Fruit fly (Drosophila melanogaster) whole organism, embryonic: Measurements from ENCODE around the gene CG34282.

Experiments used
- Adf1 ChIP-seq: fragments of 200-800 bp; sonication (Bioruptor generic); IDR thresholded peaks from 2 replicates; pipeline ENCODE4 v1.3.6; 2022; ENCODE audit warnings: missing biosample characterization, missing genetic modification characterization
- Bdp1 ChIP-seq: fragments of 200-800 bp; sonication (Bioruptor generic); optimal IDR thresholded peaks from 3 replicates; lab custom pipeline; 2016; ENCODE audit warnings: missing biosample characterization, missing genetic modification characterization
- Bteb2 ChIP-seq: fragments of 200-800 bp; sonication (Bioruptor generic); optimal IDR thresholded peaks from 2 replicates; lab custom pipeline; 2016; ENCODE audit warnings: missing biosample characterization, missing genetic modification characterization
- CG10209 ChIP-seq: fragments of 200-800 bp; sonication (Bioruptor generic); optimal IDR thresholded peaks from 3 replicates; lab custom pipeline; 2017; ENCODE audit warnings: missing biosample characterization, mild to moderate bottlenecking, missing genetic modification characterization, missing genetic modification reagents
- CG10267 ChIP-seq: fragments of 200-800 bp; sonication (Bioruptor generic); optimal IDR thresholded peaks from 2 replicates; lab custom pipeline; 2018; ENCODE audit warnings: missing biosample characterization, mild to moderate bottlenecking, missing genetic modification characterization, moderate library complexity
- CG10274 ChIP-seq: fragments of 200-800 bp; sonication (Bioruptor generic); optimal IDR thresholded peaks from 3 replicates; lab custom pipeline; 2017; ENCODE audit warnings: missing biosample characterization, mild to moderate bottlenecking, missing genetic modification characterization
- CG10959 ChIP-seq: fragments of 200-800 bp; sonication (Bioruptor generic); IDR thresholded peaks from 2 replicates; pipeline ENCODE4 v1.3.6; 2022; ENCODE audit warnings: missing biosample characterization, missing genetic modification characterization
- CG13624 ChIP-seq: fragments of 200-800 bp; sonication (Bioruptor generic); optimal IDR thresholded peaks from 2 replicates; lab custom pipeline; 2016; ENCODE audit warnings: missing biosample characterization, missing genetic modification characterization
- CG16863 ChIP-seq: fragments of 200-800 bp; sonication (Bioruptor generic); optimal IDR thresholded peaks from 3 replicates; lab custom pipeline; 2016; ENCODE audit warnings: missing biosample characterization, missing genetic modification characterization
- CG17359 ChIP-seq: fragments of 200-800 bp; sonication (Bioruptor generic); optimal IDR thresholded peaks from 3 replicates; lab custom pipeline; 2018; ENCODE audit warnings: missing biosample characterization, mild to moderate bottlenecking, missing genetic modification characterization, moderate library complexity
- CG1792 ChIP-seq: fragments of 200-800 bp; sonication (Bioruptor generic); optimal IDR thresholded peaks from 2 replicates; lab custom pipeline; 2016; ENCODE audit warnings: missing biosample characterization, missing genetic modification characterization
- CG18619 ChIP-seq: fragments of 200-800 bp; sonication (Bioruptor generic); optimal IDR thresholded peaks from 3 replicates; lab custom pipeline; 2017; ENCODE audit warnings: missing biosample characterization, mild to moderate bottlenecking, missing genetic modification characterization
- CG3065 ChIP-seq: fragments of 200-800 bp; sonication (Bioruptor generic); optimal IDR thresholded peaks from 2 replicates; lab custom pipeline; 2016; ENCODE audit warnings: missing biosample characterization, missing genetic modification characterization
- CG31388 ChIP-seq: fragments of 200-800 bp; sonication (Bioruptor generic); optimal IDR thresholded peaks from 2 replicates; lab custom pipeline; 2016; ENCODE audit warnings: missing biosample characterization, missing genetic modification characterization
- CG33213 ChIP-seq: fragments of 200-800 bp; sonication (Bioruptor generic); optimal IDR thresholded peaks from 3 replicates; lab custom pipeline; 2016; ENCODE audit warnings: missing biosample characterization, missing genetic modification characterization
- CG42726 ChIP-seq: fragments of 200-800 bp; sonication (Bioruptor generic); IDR thresholded peaks from 2 replicates; pipeline ENCODE4 v1.3.6; 2022; ENCODE audit warnings: missing biosample characterization, missing genetic modification characterization; ENCODE audit not compliant: partially characterized antibody
- CG4360 ChIP-seq: fragments of 200-800 bp; sonication (Bioruptor generic); IDR thresholded peaks from 2 replicates; pipeline ENCODE4 v1.3.6; 2022; ENCODE audit warnings: missing biosample characterization, missing genetic modification characterization
- CG4617 ChIP-seq: fragments of 200-800 bp; sonication (Bioruptor generic); optimal IDR thresholded peaks from 3 replicates; lab custom pipeline; 2016; ENCODE audit warnings: missing biosample characterization, missing genetic modification characterization, borderline replicate concordance
- CG4820 ChIP-seq: fragments of 200-800 bp; sonication (Bioruptor generic); optimal IDR thresholded peaks from 3 replicates; lab custom pipeline; 2016; ENCODE audit warnings: missing biosample characterization, missing genetic modification characterization
- CG6175 ChIP-seq: fragments of 200-800 bp; sonication (Bioruptor generic); IDR thresholded peaks from 3 replicates; pipeline ENCODE4 v1.3.6; 2022; ENCODE audit warnings: missing biosample characterization, missing genetic modification characterization
- CG7372 ChIP-seq: fragments of 200-800 bp; sonication (Bioruptor generic); IDR thresholded peaks from 2 replicates; pipeline ENCODE4 v1.3.6; 2022; ENCODE audit warnings: missing biosample characterization, missing genetic modification characterization
- CG7928 ChIP-seq: fragments of 200-800 bp; sonication (Bioruptor generic); optimal IDR thresholded peaks from 2 replicates; lab custom pipeline; 2017; ENCODE audit warnings: missing biosample characterization, mild to moderate bottlenecking, missing genetic modification characterization
- Dp ChIP-seq: fragments of 200-800 bp; sonication (Bioruptor generic); optimal IDR thresholded peaks from 2 replicates; lab custom pipeline; 2018; ENCODE audit warnings: missing biosample characterization, mild to moderate bottlenecking, missing genetic modification characterization, moderate library complexity
- Dref ChIP-seq: fragments of 200-800 bp; sonication (Bioruptor generic); IDR thresholded peaks from 2 replicates; pipeline ENCODE4 v1.3.6; 2022; ENCODE audit warnings: missing biosample characterization, missing genetic modification characterization
- GATAe ChIP-seq: fragments of 200-800 bp; sonication (Bioruptor generic); conservative IDR thresholded peaks from 2 replicates; pipeline ENCODE4 v1.3.6; 2022; ENCODE audit warnings: missing biosample characterization, missing genetic modification characterization
- Gug ChIP-seq: fragments of 200-800 bp; sonication (Bioruptor generic); IDR thresholded peaks from 4 replicates; pipeline ENCODE4 v1.3.6; 2022; ENCODE audit warnings: missing biosample characterization, missing genetic modification characterization
- HHEX ChIP-seq: fragments of 200-800 bp; sonication (Bioruptor generic); optimal IDR thresholded peaks from 3 replicates; lab custom pipeline; 2017; ENCODE audit warnings: missing biosample characterization, mild to moderate bottlenecking, missing genetic modification characterization, missing genetic modification reagents
- Hmx ChIP-seq: fragments of 200-800 bp; sonication (Bioruptor generic); optimal IDR thresholded peaks from 2 replicates; lab custom pipeline; 2016; ENCODE audit warnings: missing biosample characterization, missing genetic modification characterization
- Jarid2 ChIP-seq: fragments of 200-800 bp; sonication (Bioruptor generic); optimal IDR thresholded peaks from 3 replicates; lab custom pipeline; 2017; ENCODE audit warnings: mild to moderate bottlenecking, missing biosample characterization, missing genetic modification reagents, missing genetic modification characterization
- MESR4 ChIP-seq: fragments of 200-800 bp; sonication (Bioruptor generic); optimal IDR thresholded peaks from 2 replicates; lab custom pipeline; 2018; ENCODE audit warnings: missing biosample characterization, mild to moderate bottlenecking, missing genetic modification characterization, moderate library complexity
- NK7.1 ChIP-seq: fragments of 200-800 bp; sonication (Bioruptor generic); optimal IDR thresholded peaks from 3 replicates; lab custom pipeline; 2016; ENCODE audit warnings: missing biosample characterization, missing genetic modification characterization
- Six4 ChIP-seq: fragments of 200-800 bp; sonication (Bioruptor generic); optimal IDR thresholded peaks from 2 replicates; lab custom pipeline; 2016; ENCODE audit warnings: missing biosample characterization, missing genetic modification characterization
- Xbp1 ChIP-seq: fragments of 200-800 bp; sonication (Bioruptor generic); optimal IDR thresholded peaks from 3 replicates; lab custom pipeline; 2016; ENCODE audit warnings: missing biosample characterization, mild to moderate bottlenecking, missing genetic modification characterization
- ci ChIP-seq: fragments of 200-800 bp; sonication (Bioruptor generic); IDR thresholded peaks from 3 replicates; pipeline ENCODE4 v1.3.6; 2022; ENCODE audit warnings: missing biosample characterization, missing genetic modification characterization
- dimm ChIP-seq: fragments of 200-800 bp; sonication (Bioruptor generic); IDR thresholded peaks from 2 replicates; pipeline ENCODE4 v1.3.6; 2022; ENCODE audit warnings: missing biosample characterization, missing genetic modification characterization
- eyg ChIP-seq: fragments of 200-800 bp; sonication (Bioruptor generic); optimal IDR thresholded peaks from 3 replicates; lab custom pipeline; 2016; ENCODE audit warnings: missing biosample characterization, missing genetic modification characterization
- fd102C ChIP-seq: fragments of 200-800 bp; sonication (Bioruptor generic); optimal IDR thresholded peaks from 2 replicates; lab custom pipeline; 2018; ENCODE audit warnings: missing biosample characterization, mild to moderate bottlenecking, missing genetic modification characterization, moderate library complexity
- gro ChIP-seq: fragments of 200-800 bp; sonication (Bioruptor generic); optimal IDR thresholded peaks from 2 replicates; lab custom pipeline; 2016; ENCODE audit warnings: missing biosample characterization, missing genetic modification characterization
- ind ChIP-seq: fragments of 200-800 bp; sonication (Bioruptor generic); optimal IDR thresholded peaks from 3 replicates; lab custom pipeline; 2016; ENCODE audit warnings: missing biosample characterization, missing genetic modification characterization
- insv ChIP-seq, 2 experiments: fragments of 200-800 bp; sonication (Bioruptor generic); optimal IDR thresholded peaks; 3 replicates each; lab custom pipeline; 2016 to 2018; ENCODE audit warnings: missing biosample characterization in 2 of 2, missing genetic modification characterization in 2 of 2
- kay ChIP-seq: fragments of 200-800 bp; sonication (Bioruptor generic); optimal IDR thresholded peaks from 2 replicates; lab custom pipeline; 2016; ENCODE audit warnings: missing biosample characterization, missing genetic modification characterization
- knrl ChIP-seq: fragments of 200-800 bp; sonication (Bioruptor generic); IDR thresholded peaks from 3 replicates; pipeline ENCODE4 v1.3.6; 2022; ENCODE audit warnings: missing biosample characterization, missing genetic modification characterization; ENCODE audit not compliant: partially characterized antibody
- luna ChIP-seq: fragments of 200-800 bp; sonication (Bioruptor generic); optimal IDR thresholded peaks from 2 replicates; lab custom pipeline; 2016; ENCODE audit warnings: missing biosample characterization, missing genetic modification characterization
- scrt ChIP-seq: fragments of 200-800 bp; sonication (Bioruptor generic); optimal IDR thresholded peaks from 2 replicates; lab custom pipeline; 2018; ENCODE audit warnings: missing biosample characterization, mild to moderate bottlenecking, missing genetic modification characterization, moderate library complexity
- sd ChIP-seq: fragments of 200-800 bp; sonication (Bioruptor generic); optimal IDR thresholded peaks from 3 replicates; lab custom pipeline; 2018; ENCODE audit warnings: missing biosample characterization, mild to moderate bottlenecking, missing genetic modification characterization, moderate library complexity
- sens ChIP-seq: fragments of 200-800 bp; sonication (Bioruptor generic); peaks from one replicate; lab custom pipeline; 2016; ENCODE audit warnings: missing biosample characterization, missing genetic modification characterization
- sisA ChIP-seq: fragments of 200-800 bp; sonication (Bioruptor generic); IDR thresholded peaks from 2 replicates; pipeline ENCODE4 v1.3.6; 2022; ENCODE audit warnings: missing biosample characterization, missing genetic modification characterization
- slou ChIP-seq: fragments of 200-800 bp; sonication (Bioruptor generic); optimal IDR thresholded peaks from 3 replicates; lab custom pipeline; 2016; ENCODE audit warnings: missing biosample characterization, missing genetic modification characterization
- tio ChIP-seq: fragments of 200-800 bp; sonication (Bioruptor generic); optimal IDR thresholded peaks from 2 replicates; lab custom pipeline; 2017; ENCODE audit warnings: missing biosample characterization, missing genetic modification characterization, inconsistent platforms
- vvl ChIP-seq: fragments of 200-800 bp; sonication (Bioruptor generic); IDR thresholded peaks from 2 replicates; pipeline ENCODE4 v1.3.6; 2022; ENCODE audit warnings: missing biosample characterization, missing genetic modification characterization
- zfh2 ChIP-seq: fragments of 200-800 bp; sonication (Bioruptor generic); optimal IDR thresholded peaks from 2 replicates; lab custom pipeline; 2016; ENCODE audit warnings: missing biosample characterization, missing genetic modification characterization

CG34282 gene

dm6 chr3R:18658945-18659642 lies 36.0 kb upstream of the CG34282 start, which contains the start of the genes CG31224 and CstF64 (continued):
- TF ChIP-seq sisA (GFP tag; lab: Robert Waterston, UW), result peak; percentile 78
- TF ChIP-seq Dp, result peak; percentile 23
- TF ChIP-seq ind (GFP tag; lab: Kevin White, UChicago), result peak; percentile 88
- peak; percentile 90 for TF ChIP-seq vvl (GFP tag; lab: Robert Waterston, UW)
- 0 out of 2 replicates have a peak, but pooled peaks have one; percentile 51 for TF ChIP-seq GATAe (GFP tag; lab: Robert Waterston, UW)
- TF ChIP-seq Bteb2 (GFP tag; lab: Kevin White, UChicago), result peak; percentile 88
- TF ChIP-seq fd102C (GFP tag; lab: Kevin White, UChicago), result peak; percentile 15
- TF ChIP-seq MESR4 (GFP tag; lab: Kevin White, UChicago), result peak; percentile 93
- TF ChIP-seq CG42726 (GFP tag; lab: Robert Waterston, UW), result no peak
- TF ChIP-seq CG1792 (GFP tag; lab: Kevin White, UChicago), result peak; percentile 83
- peak; percentile 40 for TF ChIP-seq Dref
- TF ChIP-seq CG10267 (tag; lab: Kevin White, UChicago), result peak; percentile 97
- TF ChIP-seq CG7372 (GFP tag; lab: Robert Waterston, UW), result peak; percentile 73
- peak; percentile 81 for TF ChIP-seq Bdp1 (GFP tag; lab: Kevin White, UChicago)
- TF ChIP-seq Hmx (GFP tag; lab: Kevin White, UChicago), result peak; percentile 64
- peak; percentile 94 for TF ChIP-seq CG7928 (GFP tag; lab: Kevin White, UChicago)
- peak; percentile 83 for TF ChIP-seq CG16863 (GFP tag; lab: Kevin White, UChicago)
- TF ChIP-seq Adf1, result no peak
- TF ChIP-seq tio, result no peak
- peak; percentile 67 for TF ChIP-seq slou
- TF ChIP-seq CG10959 (GFP tag; lab: Robert Waterston, UW), result no peak
- no peak for TF ChIP-seq Jarid2 (GFP tag; lab: Kevin White, UChicago)
- peak; percentile 90 for TF ChIP-seq sd (tag; lab: Kevin White, UChicago)
- TF ChIP-seq CG4617 (GFP tag; lab: Kevin White, UChicago), result peak; percentile 90

DNA sequence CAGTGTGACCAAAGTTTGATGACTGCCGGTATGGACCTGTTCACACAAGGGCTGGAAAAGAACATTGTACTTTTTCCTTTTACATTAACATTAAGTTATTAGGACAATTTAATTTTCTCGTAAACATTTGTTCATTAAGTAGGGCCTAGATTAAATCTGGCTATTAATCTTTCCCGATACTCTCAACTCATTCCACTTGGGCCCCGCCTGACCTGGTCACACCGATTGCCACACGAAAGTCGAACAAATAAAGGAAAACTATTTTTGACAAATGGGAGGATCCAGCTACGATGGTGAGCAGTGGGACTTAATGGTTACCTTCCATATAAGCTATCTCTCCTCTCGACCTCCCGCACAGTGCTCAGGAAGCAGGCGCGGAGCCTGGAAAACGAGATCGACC lies 31.5 kb upstream of the CG34282 start, which contains the start of the genes Cpsf73 and Gos28:
Gene Cpsf73, minus strand, starts transcription at position 28 of the 400 bp plus-strand sequence.
Gene Gos28, plus strand, starts transcription at position 214 of the 400 bp plus-strand sequence.
- TF ChIP-seq CG13624 (GFP tag; lab: Kevin White, UChicago) (no peak), gro (GFP tag; lab: Kevin White, UChicago) (no peak), CG6175 (GFP tag; lab: Robert Waterston, UW) (no peak), eyg (GFP tag; lab: Kevin White, UChicago) (no peak), CG10209 (GFP tag; lab: Kevin White, UChicago) (no peak), knrl (GFP tag; lab: Robert Waterston, UW) (peak; percentile 61; the same call in 2 of the 3 replicates), CG3065 (no peak), CG10274 (GFP tag; lab: Kevin White, UChicago) (no peak), dimm (GFP tag; lab: Robert Waterston, UW) (no peak), NK7.1 (GFP tag; lab: Kevin White, UChicago) (no peak), Hmx (GFP tag; lab: Kevin White, UChicago) (no peak), Six4 (GFP tag; lab: Kevin White, UChicago) (no peak), ci (GFP tag; lab: Robert Waterston, UW) (no peak), CG4360 (GFP tag; lab: Robert Waterston, UW) (no peak), CG18619 (GFP tag; lab: Kevin White, UChicago) (no peak), Gug (GFP tag; lab: Robert Waterston, UW) (no peak), CG4820 (no peak), sens (GFP tag; lab: Kevin White, UChicago) (peak; percentile 82), luna (GFP tag; lab: Kevin White, UChicago) (no peak), Xbp1 (peak; percentile 6), CG17359 (tag; lab: Kevin White, UChicago) (peak; percentile 5), scrt (peak; percentile 24), HHEX (no peak), CG33213 (GFP tag; lab: Kevin White, UChicago) (peak; percentile 40), zfh2 (GFP tag; lab: Kevin White, UChicago) (no peak), kay (GFP tag; lab: Kevin White, UChicago) (peak; percentile 19), insv (GFP tag; optimal IDR thresholded peaks at IDR 0.05; lab: Kevin White, UChicago) (no peak), CG31388 (GFP tag; lab: Kevin White, UChicago) (no peak)
